Worm (Caenorhabditis elegans): ENCODE data around the gene vha-4.
A peak's percentile ranks its signal among the peaks of the same experiment; 100 is the strongest.

vha-4 gene

DNA sequence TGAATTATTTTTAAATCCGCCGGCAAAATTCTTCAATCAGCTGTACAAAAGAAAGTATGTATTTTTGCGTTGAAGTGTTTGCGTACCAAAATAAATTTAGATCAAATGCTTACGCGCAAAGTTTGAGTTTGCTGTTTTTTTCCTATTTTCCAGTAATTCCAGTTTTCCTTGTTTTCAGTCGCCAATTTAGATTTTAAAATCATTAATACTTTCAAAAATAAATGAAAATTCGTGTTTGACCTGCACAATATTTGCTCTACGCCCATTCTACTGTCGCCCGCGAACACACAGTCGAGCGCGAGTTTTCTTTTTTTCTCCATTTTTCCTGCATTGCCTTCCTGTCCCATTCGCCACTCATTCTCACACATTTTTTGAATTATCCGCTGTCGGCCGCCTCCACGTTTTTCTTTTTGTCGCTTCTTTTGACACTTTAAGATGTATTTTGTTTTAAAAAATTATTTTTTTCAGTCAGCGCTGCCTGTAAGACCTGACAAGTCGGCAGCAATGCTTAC is 13.7 kb upstream of the vha-4 start, which contains the start of gene ptc-1:
Gene ptc-1, plus strand, starts transcription at position 462 of the 512 bp plus-strand sequence.
- TF ChIP-seq unc-62 (GFP tag; optimal IDR thresholded peaks at IDR 0.05): no peak
- peak; percentile 20 for TF ChIP-seq dsc-1 (tag; optimal IDR thresholded peaks at IDR 0.05)
- TF ChIP-seq efl-1 (optimal IDR thresholded peaks at IDR 0.05): no peak
- TF ChIP-seq efl-1 (GFP tag; optimal IDR thresholded peaks at IDR 0.05 in 1 of 2): peak in 1 of 2 experiments; percentile 45
- TF ChIP-seq rnt-1 (tag; optimal IDR thresholded peaks at IDR 0.05): no peak

DNA sequence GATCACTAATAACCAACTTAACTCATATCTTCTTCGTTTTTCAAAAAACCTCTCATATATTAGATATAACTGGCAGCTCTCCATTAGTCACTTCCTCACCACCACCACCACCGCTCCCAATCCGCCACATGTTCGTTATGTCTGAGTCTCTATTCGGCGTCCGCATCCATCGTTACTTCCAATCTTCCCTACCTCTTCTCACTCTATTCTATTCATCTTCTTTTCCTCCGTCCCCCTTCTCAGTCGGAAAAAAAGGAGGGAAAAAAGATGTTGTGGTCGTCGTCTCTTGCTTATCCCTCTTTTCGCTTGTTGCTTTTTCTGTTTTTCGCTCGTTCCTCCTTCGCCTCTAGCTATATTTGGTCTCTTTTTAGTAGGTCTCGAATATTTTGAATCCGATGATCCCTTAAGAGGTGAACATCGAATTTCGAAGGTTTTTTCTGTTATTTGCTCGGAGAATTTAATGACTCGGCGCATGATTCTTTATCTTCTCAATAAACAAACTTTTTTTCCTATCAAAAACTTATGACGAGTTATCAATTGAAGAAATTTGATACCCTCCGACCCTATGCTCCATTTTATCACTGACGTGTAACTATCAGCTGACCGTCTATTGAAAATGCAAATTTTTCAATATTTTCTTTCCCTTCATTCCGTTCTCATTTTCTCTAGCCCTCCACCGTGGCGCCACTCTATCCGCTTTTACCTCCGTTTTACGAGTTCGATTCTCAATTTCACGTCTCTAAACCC is 12.9 kb upstream of the vha-4 start:
- peak; percentile 87 for TF ChIP-seq lin-14 (GFP tag; optimal IDR thresholded peaks at IDR 0.05)
- TF ChIP-seq nhr-237 (tag; optimal IDR thresholded peaks at IDR 0.05): no peak
- peak; percentile 2 for TF ChIP-seq egl-13 (tag; optimal IDR thresholded peaks at IDR 0.05)
- peak; percentile 40 for TF ChIP-seq dsc-1 (tag; optimal IDR thresholded peaks at IDR 0.05)
- TF ChIP-seq tbx-2 (tag; optimal IDR thresholded peaks at IDR 0.05): peak; percentile 39
- TF ChIP-seq sox-4 (tag; optimal IDR thresholded peaks at IDR 0.05): no peak
- no peak for TF ChIP-seq dpl-1 (GFP tag; optimal IDR thresholded peaks at IDR 0.05)
- peak; percentile 48 for TF ChIP-seq snu-23 (GFP tag; optimal IDR thresholded peaks at IDR 0.05)
- no peak for TF ChIP-seq fkh-4 (tag; optimal IDR thresholded peaks at IDR 0.05; ENCODE audit: borderline replicate concordance)
- TF ChIP-seq unc-30 (tag; optimal IDR thresholded peaks at IDR 0.05): no peak
- TF ChIP-seq fkh-8 (tag; optimal IDR thresholded peaks at IDR 0.05): peak; percentile 53
- TF ChIP-seq irx-1 (tag; optimal IDR thresholded peaks at IDR 0.05): peak; percentile 14
- TF ChIP-seq nhr-71 (tag; optimal IDR thresholded peaks at IDR 0.05): peak; percentile 58
- peak; percentile 20 for TF ChIP-seq ceh-8 (GFP tag; optimal IDR thresholded peaks at IDR 0.05)
- TF ChIP-seq efl-1 (optimal IDR thresholded peaks at IDR 0.05): peak; percentile 8 to 37
- TF ChIP-seq efl-1 (GFP tag; optimal IDR thresholded peaks at IDR 0.05 in 1 of 2): peak in 1 of 2 experiments; percentile 68
- TF ChIP-seq rnt-1 (tag; optimal IDR thresholded peaks at IDR 0.05): peak; percentile 71
- TF ChIP-seq swsn-7 (tag; optimal IDR thresholded peaks at IDR 0.05): peak; percentile 46
- TF ChIP-seq lin-35 (GFP tag; optimal IDR thresholded peaks at IDR 0.05): peak in 1 of 2 experiments; percentile 9
- no peak for TF ChIP-seq ces-1 (GFP tag; optimal IDR thresholded peaks at IDR 0.05)
- peak; percentile 72 for TF ChIP-seq elt-2 (tag; optimal IDR thresholded peaks at IDR 0.05)
- TF ChIP-seq unc-98 (GFP tag; IDR thresholded peaks at IDR 0.05): no peak
- peak in 1 of 2 experiments; percentile 45 for TF ChIP-seq lsy-2 (tag; optimal IDR thresholded peaks at IDR 0.05)
- no peak for TF ChIP-seq pag-3 (tag; optimal IDR thresholded peaks at IDR 0.05; ENCODE audit: borderline replicate concordance, insufficient read depth)
- TF ChIP-seq nhr-47 (tag; optimal IDR thresholded peaks at IDR 0.05): peak; percentile 4
- peak; percentile 15 for TF ChIP-seq tlp-1 (tag; optimal IDR thresholded peaks at IDR 0.05)
- peak; percentile 58 for TF ChIP-seq ama-1 (optimal IDR thresholded peaks at IDR 0.05)
- peak; percentile 69 for TF ChIP-seq mep-1 (tag; optimal IDR thresholded peaks at IDR 0.05)
- TF ChIP-seq mdl-1 (tag; optimal IDR thresholded peaks at IDR 0.05): peak in 1 of 2 experiments; percentile 1
- peak; percentile 6 for TF ChIP-seq fkh-10 (GFP tag; optimal IDR thresholded peaks at IDR 0.05)
- no peak for TF ChIP-seq C34B4.2 (tag; optimal IDR thresholded peaks at IDR 0.05)
- TF ChIP-seq blmp-1 (tag; optimal IDR thresholded peaks at IDR 0.05): peak; percentile 73
- TF ChIP-seq grh-1 (GFP tag; IDR thresholded peaks at IDR 0.05): no peak

DNA sequence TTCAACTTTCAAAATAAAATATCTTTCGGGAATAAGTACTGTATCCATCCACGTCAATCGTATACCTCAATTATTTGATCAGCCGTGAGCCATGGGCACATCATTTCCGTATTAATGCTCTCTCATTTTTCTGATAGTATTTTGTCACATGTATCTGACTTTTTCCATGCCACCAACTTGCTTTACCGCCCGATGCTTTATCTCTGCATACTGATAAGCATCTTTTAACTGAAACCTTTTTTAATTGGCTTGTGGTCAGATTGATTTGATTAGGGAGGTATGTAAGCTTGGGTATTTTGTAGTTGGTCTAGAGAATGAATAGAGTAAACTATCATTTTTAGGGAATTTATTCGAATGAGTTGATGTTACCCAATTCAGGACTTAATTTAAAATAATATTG is 10.2 kb upstream of the vha-4 start:
- TF ChIP-seq lin-39 (tag; optimal IDR thresholded peaks at IDR 0.05) (no peak), elt-2 (tag; optimal IDR thresholded peaks at IDR 0.05) (peak; percentile 57), lin-35 (GFP tag; optimal IDR thresholded peaks at IDR 0.05) (peak in 1 of 2 experiments; percentile 11)

DNA sequence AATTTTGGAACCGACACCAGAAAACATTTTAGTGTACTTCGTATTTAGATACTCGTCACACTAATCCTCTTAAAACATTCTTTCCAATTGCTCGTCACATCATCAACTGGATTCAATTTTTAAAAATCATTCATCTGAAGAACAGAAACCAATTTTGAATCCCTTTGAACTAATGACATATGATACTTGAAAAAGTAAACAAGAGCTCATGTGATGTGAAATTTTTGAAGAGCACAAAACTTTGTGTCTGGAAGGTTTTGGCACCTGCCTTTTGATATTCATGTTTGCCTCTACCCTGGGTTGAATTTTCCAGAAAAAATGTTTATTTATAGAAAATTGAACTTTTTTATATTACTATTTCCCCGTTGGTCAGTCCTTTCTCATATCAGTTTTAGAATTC is 9.6 kb upstream of the vha-4 start:
- TF ChIP-seq lin-13 (GFP tag; optimal IDR thresholded peaks at IDR 0.05) (peak; percentile 23), alr-1 (tag; optimal IDR thresholded peaks at IDR 0.05; ENCODE audit: borderline replicate concordance) (no peak), C04F5.9 (tag; optimal IDR thresholded peaks at IDR 0.05) (no peak), nhr-237 (tag; optimal IDR thresholded peaks at IDR 0.05) (no peak), dsc-1 (tag; optimal IDR thresholded peaks at IDR 0.05) (no peak), elt-3 (tag; optimal IDR thresholded peaks at IDR 0.05) (no peak), mef-2 (tag; optimal IDR thresholded peaks at IDR 0.05) (no peak), efl-1 (optimal IDR thresholded peaks at IDR 0.05) (peak in 1 of 2 experiments; percentile 17), efl-1 (GFP tag; optimal IDR thresholded peaks at IDR 0.05 in 1 of 2) (no peak), elt-2 (tag; optimal IDR thresholded peaks at IDR 0.05) (peak; percentile 61), pag-3 (tag; optimal IDR thresholded peaks at IDR 0.05; ENCODE audit: borderline replicate concordance, insufficient read depth) (no peak), fkh-4 (tag; optimal IDR thresholded peaks at IDR 0.05; ENCODE audit: borderline replicate concordance) (no peak), ceh-63 (GFP tag; optimal IDR thresholded peaks at IDR 0.05) (no peak), lin-14 (GFP tag; optimal IDR thresholded peaks at IDR 0.05) (peak; percentile 44), Y116A8C.19 (tag; optimal IDR thresholded peaks at IDR 0.05; ENCODE audit: borderline replicate concordance) (no peak), lin-15B (tag; optimal IDR thresholded peaks at IDR 0.05) (no peak), ces-1 (GFP tag; optimal IDR thresholded peaks at IDR 0.05) (no peak), nhr-85 (tag) (no peak)
